Worm (Caenorhabditis elegans) whole organism, L1 larva: ENCODE data around the gene aex-4.

Experiments used
- ceh-82 ChIP-seq, 3 experiments: fragments of 150-350 bp in 1 of 3; sonication (generic microtip) in 2 of 3; optimal IDR thresholded peaks; 2 replicates each; lab custom pipeline; 2014 to 2017; ENCODE audit warnings: missing biosample characterization in 3 of 3, missing genetic modification characterization in 3 of 3
- mdl-1 ChIP-seq, 2 experiments: fragments of 150-350 bp; optimal IDR thresholded peaks; 2 replicates each; lab custom pipeline; 2014 to 2017; ENCODE audit warnings: missing biosample characterization in 2 of 2, missing genetic modification characterization in 2 of 2, inconsistent platforms in 1 of 2
- unc-62 ChIP-seq: fragments of 150-350 bp; optimal IDR thresholded peaks from 2 replicates; lab custom pipeline; 2014; ENCODE audit warnings: missing biosample characterization, missing genetic modification reagents, missing genetic modification characterization

- TF ChIP-seq mdl-1 (tag; optimal IDR thresholded peaks at IDR 0.05; lab: Kevin White, UChicago) (no peak), unc-62 (no peak), ceh-82 (tag; optimal IDR thresholded peaks at IDR 0.05; lab: Kevin White, UChicago) (no peak)
These were observed 17.4 kb upstream of the aex-4 start for ce11 chrX:3711581-3712101.
